Worm (Caenorhabditis elegans): ENCODE measurements around the gene T13F3.8.

Gene T13F3.8

ce11 chrV:16249105-16249504 lies 20.5 kb upstream of the T13F3.8 start:
- TF ChIP-seq alr-1 (tag; optimal IDR thresholded peaks at IDR 0.05) = no peak
- no peak for TF ChIP-seq ztf-4 (tag; optimal IDR thresholded peaks at IDR 0.05)
- TF ChIP-seq ZK546.5 (tag; optimal IDR thresholded peaks at IDR 0.05) = no peak
- no peak for TF ChIP-seq nhr-237 (tag; optimal IDR thresholded peaks at IDR 0.05)
- TF ChIP-seq lin-11 (tag; optimal IDR thresholded peaks at IDR 0.05) = no peak
- no peak for TF ChIP-seq mab-5 (tag; optimal IDR thresholded peaks at IDR 0.05)
- TF ChIP-seq ceh-82 (tag; optimal IDR thresholded peaks at IDR 0.05) = no peak
- TF ChIP-seq sem-4 (tag; optimal IDR thresholded peaks at IDR 0.05) = no peak
- no peak for TF ChIP-seq nhr-11 (tag; optimal IDR thresholded peaks at IDR 0.05)

ce11 chrV:16253687-16254086 lies 15.9 kb upstream of the T13F3.8 start, which contains the start of gene gcy-20:
gcy-20 (minus strand) TSS chrV:16253787.
- TF ChIP-seq nhr-23 (tag; optimal IDR thresholded peaks at IDR 0.05) (no peak), peb-1 (tag; optimal IDR thresholded peaks at IDR 0.05) (no peak), lin-13 (GFP tag; optimal IDR thresholded peaks at IDR 0.05) (no peak), zag-1 (tag; optimal IDR thresholded peaks at IDR 0.05) (no peak), C34F6.9 (tag; optimal IDR thresholded peaks at IDR 0.05) (no peak), ZK546.5 (tag; optimal IDR thresholded peaks at IDR 0.05) (no peak), Y55F3AM.14 (GFP tag; optimal IDR thresholded peaks at IDR 0.05) (no peak), sma-3 (GFP tag; optimal IDR thresholded peaks at IDR 0.05) (no peak), elt-3 (tag; optimal IDR thresholded peaks at IDR 0.05) (no peak), ztf-11 (tag; optimal IDR thresholded peaks at IDR 0.05) (no peak), dmd-4 (tag; optimal IDR thresholded peaks at IDR 0.05) (no peak), nhr-10 (tag; optimal IDR thresholded peaks at IDR 0.05) (no peak), nhr-11 (tag; optimal IDR thresholded peaks at IDR 0.05) (no peak), nhr-77 (tag; optimal IDR thresholded peaks at IDR 0.05) (no peak), lin-11 (tag; optimal IDR thresholded peaks at IDR 0.05) (no peak), mab-5 (tag; optimal IDR thresholded peaks at IDR 0.05) (no peak), nhr-12 (tag; optimal IDR thresholded peaks at IDR 0.05) (no peak), unc-62 (GFP tag; optimal IDR thresholded peaks at IDR 0.05) (no peak), ceh-82 (tag; optimal IDR thresholded peaks at IDR 0.05) (no peak), nhr-129 (tag; optimal IDR thresholded peaks at IDR 0.05) (no peak)

- TF ChIP-seq F13H6.1 (tag; optimal IDR thresholded peaks at IDR 0.05) (no peak), egl-27 (tag; optimal IDR thresholded peaks at IDR 0.05) (no peak), aly-2 (tag; optimal IDR thresholded peaks at IDR 0.05) (no peak), ztf-11 (tag; optimal IDR thresholded peaks at IDR 0.05) (no peak)
Observed at ce11 chrV:16256395-16256794, 13.2 kb upstream of the T13F3.8 start, which contains the start of gene bgnt-1.3. bgnt-1.3 (minus strand) TSS chrV:16256495.

- no peak for TF ChIP-seq nhr-12 (tag; optimal IDR thresholded peaks at IDR 0.05)
Observed at ce11 chrV:16258142-16258541, 11.5 kb upstream of the T13F3.8 start, which contains the start of gene nhr-218. nhr-218 (plus strand) TSS chrV:16258442.

- no peak for TF ChIP-seq dmd-4 (tag; optimal IDR thresholded peaks at IDR 0.05)
- TF ChIP-seq mdl-1 (tag; optimal IDR thresholded peaks at IDR 0.05) = no peak
- no peak for TF ChIP-seq ZK546.5 (tag; optimal IDR thresholded peaks at IDR 0.05)
- TF ChIP-seq sma-3 (GFP tag; optimal IDR thresholded peaks at IDR 0.05) = no peak
- TF ChIP-seq F13H6.1 (tag; optimal IDR thresholded peaks at IDR 0.05) = no peak
- no peak for TF ChIP-seq ztf-1 (GFP tag; conservative IDR thresholded peaks at IDR 0.05)
- no peak for TF ChIP-seq blmp-1 (tag; optimal IDR thresholded peaks at IDR 0.05; ENCODE audit: insufficient read depth)
- TF ChIP-seq crh-2 (tag; optimal IDR thresholded peaks at IDR 0.05) = no peak
- no peak for TF ChIP-seq Y55F3AM.14 (GFP tag; optimal IDR thresholded peaks at IDR 0.05)
- TF ChIP-seq sma-9 (GFP tag; optimal IDR thresholded peaks at IDR 0.05) = no peak
- no peak for TF ChIP-seq sma-9 (tag; optimal IDR thresholded peaks at IDR 0.05)
- no peak for TF ChIP-seq nhr-129 (tag; optimal IDR thresholded peaks at IDR 0.05)
- TF ChIP-seq nhr-23 (tag; optimal IDR thresholded peaks at IDR 0.05) = no peak
- no peak for TF ChIP-seq ama-1 (optimal IDR thresholded peaks at IDR 0.05)
- TF ChIP-seq ceh-82 (tag; optimal IDR thresholded peaks at IDR 0.05) = no peak
- TF ChIP-seq lin-13 (GFP tag; optimal IDR thresholded peaks at IDR 0.05) = no peak
- TF ChIP-seq aly-2 (tag; optimal IDR thresholded peaks at IDR 0.05) = no peak
- no peak for TF ChIP-seq zag-1 (tag; optimal IDR thresholded peaks at IDR 0.05)
- TF ChIP-seq unc-62 (GFP tag; optimal IDR thresholded peaks at IDR 0.05) = no peak
- no peak for TF ChIP-seq egl-27 (tag; optimal IDR thresholded peaks at IDR 0.05)
- TF ChIP-seq nhr-237 (tag; optimal IDR thresholded peaks at IDR 0.05) = no peak
Observed at ce11 chrV:16259684-16260083, 9.9 kb upstream of the T13F3.8 start, which contains the start of gene nhr-127. nhr-127 (plus strand) TSS chrV:16259984.
